Fruit fly (Drosophila melanogaster) whole organism, prepupa: Measurements from ENCODE around the gene CG6345.

Source experiments
- Blimp-1 ChIP-seq: fragments of 200-800 bp; sonication (Bioruptor generic); optimal IDR thresholded peaks from 3 replicates; lab custom pipeline; 2017; ENCODE audit warnings: missing biosample characterization, missing genetic modification characterization, mild to moderate bottlenecking, moderate library complexity, missing genetic modification reagents
- CG10631 ChIP-seq: fragments of 200-800 bp; sonication (Bioruptor generic); optimal IDR thresholded peaks from 2 replicates; lab custom pipeline; 2016; ENCODE audit warnings: missing biosample characterization, missing genetic modification characterization
- CG10669 ChIP-seq: fragments of 200-800 bp; sonication (Bioruptor generic); optimal IDR thresholded peaks from 3 replicates; lab custom pipeline; 2018; ENCODE audit warnings: missing biosample characterization, mild to moderate bottlenecking, missing genetic modification characterization, moderate library complexity
- CG11294 ChIP-seq: fragments of 200-800 bp; sonication (Bioruptor generic); IDR thresholded peaks from 2 replicates; pipeline ENCODE4 v1.3.6; 2022; ENCODE audit warnings: missing biosample characterization, missing genetic modification characterization
- CG11902 ChIP-seq: fragments of 200-800 bp; sonication (Bioruptor generic); optimal IDR thresholded peaks from 3 replicates; lab custom pipeline; 2016; ENCODE audit warnings: missing biosample characterization, missing genetic modification characterization
- CG1621 ChIP-seq: fragments of 200-800 bp; sonication (Bioruptor generic); optimal IDR thresholded peaks from 3 replicates; lab custom pipeline; 2018; ENCODE audit warnings: missing biosample characterization, mild to moderate bottlenecking, missing genetic modification characterization
- CG3032 ChIP-seq: fragments of 200-800 bp; optimal IDR thresholded peaks from 2 replicates; lab custom pipeline; 2019; ENCODE audit warnings: missing biosample characterization, mild to moderate bottlenecking, missing genetic modification characterization, moderate library complexity
- CG34406 ChIP-seq: fragments of 200-800 bp; sonication (Bioruptor generic); optimal IDR thresholded peaks from 3 replicates; lab custom pipeline; 2016; ENCODE audit warnings: missing biosample characterization, missing genetic modification characterization
- CG3919 ChIP-seq: fragments of 200-800 bp; sonication (Bioruptor generic); optimal IDR thresholded peaks from 3 replicates; lab custom pipeline; 2016; ENCODE audit warnings: missing biosample characterization, missing genetic modification characterization
- CG6808 ChIP-seq: fragments of 200-800 bp; sonication (Bioruptor generic); optimal IDR thresholded peaks from 3 replicates; lab custom pipeline; 2017; ENCODE audit warnings: missing biosample characterization, missing genetic modification characterization, mild to moderate bottlenecking, moderate library complexity, missing genetic modification reagents
- CG6854 ChIP-seq: fragments of 200-800 bp; sonication (Bioruptor generic); optimal IDR thresholded peaks from 2 replicates; lab custom pipeline; 2017; ENCODE audit warnings: missing biosample characterization, mild to moderate bottlenecking, missing genetic modification characterization
- CG7368 ChIP-seq: fragments of 200-800 bp; sonication (Bioruptor generic); optimal IDR thresholded peaks from 3 replicates; lab custom pipeline; 2016; ENCODE audit warnings: missing biosample characterization, missing genetic modification characterization
- CG8119 ChIP-seq: fragments of 200-800 bp; sonication (Bioruptor generic); IDR thresholded peaks from 3 replicates; pipeline ENCODE4 v1.3.6; 2022; ENCODE audit warnings: missing biosample characterization, missing genetic modification characterization
- CG8632 ChIP-seq: fragments of 200-800 bp; sonication (Bioruptor generic); optimal IDR thresholded peaks from 3 replicates; lab custom pipeline; 2016; ENCODE audit warnings: missing biosample characterization, missing genetic modification characterization
- CG9139 ChIP-seq: fragments of 200-800 bp; sonication (Bioruptor generic); optimal IDR thresholded peaks from 3 replicates; lab custom pipeline; 2017; ENCODE audit warnings: missing biosample characterization, mild to moderate bottlenecking, missing genetic modification characterization
- Eip75B ChIP-seq: fragments of 200-800 bp; sonication (Bioruptor generic); optimal IDR thresholded peaks from 3 replicates; lab custom pipeline; 2016; ENCODE audit warnings: missing biosample characterization, missing genetic modification characterization
- Eip78C ChIP-seq: fragments of 200-800 bp; sonication (Bioruptor generic); peaks from one replicate; lab custom pipeline; 2016; ENCODE audit warnings: missing biosample characterization, missing genetic modification characterization
- Eip93F ChIP-seq: fragments of 200-800 bp; sonication (Bioruptor generic); optimal IDR thresholded peaks from 2 replicates; lab custom pipeline; 2016; ENCODE audit warnings: missing biosample characterization, mild to moderate bottlenecking, missing genetic modification characterization
- Ets21C ChIP-seq: fragments of 200-800 bp; sonication (Bioruptor generic); optimal IDR thresholded peaks from 3 replicates; lab custom pipeline; 2016; ENCODE audit warnings: missing biosample characterization, missing genetic modification characterization
- Ets96B ChIP-seq: fragments of 200-800 bp; optimal IDR thresholded peaks from 2 replicates; lab custom pipeline; 2019; ENCODE audit warnings: missing biosample characterization, mild to moderate bottlenecking, missing genetic modification characterization, moderate library complexity
- Hr38 ChIP-seq: sonication (Bioruptor generic); optimal IDR thresholded peaks from 2 replicates; lab custom pipeline; 2016; ENCODE audit warnings: missing biosample characterization, missing genetic modification characterization
- Hr4 ChIP-seq: fragments of 200-800 bp; sonication (Bioruptor generic); optimal IDR thresholded peaks from 3 replicates; lab custom pipeline; 2016; ENCODE audit warnings: missing biosample characterization, missing genetic modification characterization
- Sox14 ChIP-seq: fragments of 200-800 bp; sonication (Bioruptor generic); optimal IDR thresholded peaks from 3 replicates; lab custom pipeline; 2016; ENCODE audit warnings: missing biosample characterization, missing genetic modification characterization
- Sox15 ChIP-seq: fragments of 200-800 bp; sonication (Bioruptor generic); optimal IDR thresholded peaks from 3 replicates; lab custom pipeline; 2016; ENCODE audit warnings: missing biosample characterization, missing genetic modification characterization
- acj6 ChIP-seq: fragments of 200-800 bp; sonication (Bioruptor generic); optimal IDR thresholded peaks from 3 replicates; lab custom pipeline; 2016; ENCODE audit warnings: missing biosample characterization, missing genetic modification characterization
- dsx ChIP-seq: fragments of 200-800 bp; optimal IDR thresholded peaks from 3 replicates; lab custom pipeline; 2019; ENCODE audit warnings: missing biosample characterization, mild to moderate bottlenecking, missing genetic modification characterization, moderate library complexity; ENCODE audit not compliant: poor library complexity, severe bottlenecking
- esn ChIP-seq: fragments of 200-800 bp; sonication (Bioruptor generic); optimal IDR thresholded peaks from 2 replicates; lab custom pipeline; 2016; ENCODE audit warnings: missing biosample characterization, mild to moderate bottlenecking, missing genetic modification characterization, moderate library complexity
- fd59A ChIP-seq: fragments of 200-800 bp; sonication (Bioruptor generic); optimal IDR thresholded peaks from 2 replicates; lab custom pipeline; 2017; ENCODE audit warnings: missing biosample characterization, mild to moderate bottlenecking, missing genetic modification characterization, missing genetic modification reagents
- fkh ChIP-seq: fragments of 200-800 bp; sonication (Bioruptor generic); optimal IDR thresholded peaks from 3 replicates; lab custom pipeline; 2017; ENCODE audit warnings: missing biosample characterization, mild to moderate bottlenecking, missing genetic modification characterization, moderate library complexity
- lz ChIP-seq: fragments of 200-800 bp; sonication (Bioruptor generic); optimal IDR thresholded peaks from 3 replicates; lab custom pipeline; 2016; ENCODE audit warnings: missing biosample characterization, missing genetic modification characterization
- net ChIP-seq: fragments of 200-800 bp; sonication (Bioruptor generic); optimal IDR thresholded peaks from 3 replicates; lab custom pipeline; 2016; ENCODE audit warnings: missing biosample characterization, missing genetic modification characterization
- salr ChIP-seq, 2 experiments: fragments of 200-800 bp; sonication (Bioruptor generic); optimal IDR thresholded peaks; 3 replicates each; lab custom pipeline; 2016 to 2018; ENCODE audit warnings: missing biosample characterization in 2 of 2, missing genetic modification characterization in 2 of 2, mild to moderate bottlenecking in 1 of 2
- spab ChIP-seq: fragments of 200-800 bp; sonication (Bioruptor generic); optimal IDR thresholded peaks from 2 replicates; lab custom pipeline; 2017; ENCODE audit warnings: missing biosample characterization, mild to moderate bottlenecking, missing genetic modification characterization, missing genetic modification reagents
- svp ChIP-seq: fragments of 200-800 bp; sonication (Bioruptor generic); peaks from one replicate; lab custom pipeline; 2016; ENCODE audit warnings: missing biosample characterization, missing genetic modification characterization
- vri ChIP-seq: fragments of 200-800 bp; sonication (Bioruptor generic); optimal IDR thresholded peaks from 3 replicates; lab custom pipeline; 2016; ENCODE audit warnings: missing biosample characterization, mild to moderate bottlenecking, missing genetic modification characterization

CG6345 gene

dm6 chr3R:10434489-10434888 lies 18.6 kb upstream of the CG6345 start, which contains the start of gene Cyp12e1:
Gene Cyp12e1, plus strand, starts transcription at chr3R:10434789.
- TF ChIP-seq vri: no peak
- no peak for TF ChIP-seq spab (GFP tag; lab: Kevin White, UChicago)
- no peak for TF ChIP-seq Hr4 (GFP tag; lab: Kevin White, UChicago)
- no peak for TF ChIP-seq CG8119
- TF ChIP-seq CG11294 (GFP tag; lab: Robert Waterston, UW): no peak
- no peak for TF ChIP-seq salr (GFP tag; optimal IDR thresholded peaks at IDR 0.05; lab: Kevin White, UChicago)
- no peak for TF ChIP-seq svp (GFP tag; lab: Kevin White, UChicago)
- TF ChIP-seq CG8632 (GFP tag; lab: Kevin White, UChicago): no peak
- TF ChIP-seq acj6: no peak
- TF ChIP-seq dsx (GFP tag; lab: Kevin White, UChicago): no peak
- no peak for TF ChIP-seq Hr38 (GFP tag; lab: Kevin White, UChicago)
- no peak for TF ChIP-seq CG11902
- TF ChIP-seq CG10669 (GFP tag; lab: Kevin White, UChicago): no peak
- no peak for TF ChIP-seq Ets96B (tag; lab: Kevin White, UChicago)
- TF ChIP-seq lz (GFP tag; lab: Kevin White, UChicago): no peak
- no peak for TF ChIP-seq Sox15 (GFP tag; lab: Kevin White, UChicago)
- TF ChIP-seq CG6854 (GFP tag; lab: Kevin White, UChicago): no peak
- TF ChIP-seq CG9139 (GFP tag; lab: Kevin White, UChicago): no peak
- TF ChIP-seq CG3032 (tag; lab: Kevin White, UChicago): no peak
- TF ChIP-seq Ets21C (GFP tag; lab: Kevin White, UChicago): no peak

- TF ChIP-seq svp (GFP tag; lab: Kevin White, UChicago) (peak; percentile 23), Blimp-1 (GFP tag; lab: Kevin White, UChicago) (no peak)
These were observed 17.6 kb upstream of the CG6345 start for dm6 chr3R:10433408-10433980.

dm6 chr3R:10431089-10431488 lies 15.2 kb upstream of the CG6345 start:
- TF ChIP-seq svp (GFP tag; lab: Kevin White, UChicago): peak; percentile 72
- TF ChIP-seq fkh (GFP tag; lab: Kevin White, UChicago): no peak

dm6 chr3R:10428324-10428723 lies 12.5 kb upstream of the CG6345 start, which contains the start of gene CG46270:
Gene CG46270, minus strand, starts transcription at chr3R:10428424.
- TF ChIP-seq Ets96B (tag; lab: Kevin White, UChicago) (no peak), CG3919 (GFP tag; lab: Kevin White, UChicago) (no peak), Hr4 (GFP tag; lab: Kevin White, UChicago) (no peak), Ets21C (GFP tag; lab: Kevin White, UChicago) (no peak), Hr38 (GFP tag; lab: Kevin White, UChicago) (no peak), Eip78C (GFP tag; lab: Kevin White, UChicago) (no peak), CG6808 (GFP tag; lab: Kevin White, UChicago) (no peak), CG1621 (tag; lab: Kevin White, UChicago) (no peak), Eip75B (GFP tag; lab: Kevin White, UChicago) (no peak), net (GFP tag; lab: Kevin White, UChicago) (no peak)

dm6 chr3R:10421167-10421566 lies 5.3 kb upstream of the CG6345 start:
- TF ChIP-seq acj6: no peak
- TF ChIP-seq svp (GFP tag; lab: Kevin White, UChicago): no peak
- TF ChIP-seq esn (GFP tag; lab: Kevin White, UChicago): no peak
- no peak for TF ChIP-seq lz (GFP tag; lab: Kevin White, UChicago)
- TF ChIP-seq fd59A: no peak
- no peak for TF ChIP-seq salr (GFP tag; optimal IDR thresholded peaks at IDR 0.05; lab: Kevin White, UChicago)
- TF ChIP-seq Sox14: no peak
- no peak for TF ChIP-seq CG10631 (GFP tag; lab: Kevin White, UChicago)
- no peak for TF ChIP-seq CG9139 (GFP tag; lab: Kevin White, UChicago)
- TF ChIP-seq CG34406 (GFP tag; lab: Kevin White, UChicago): no peak
- no peak for TF ChIP-seq Eip93F (GFP tag; lab: Kevin White, UChicago)
- no peak for TF ChIP-seq CG7368 (GFP tag; lab: Kevin White, UChicago)
- TF ChIP-seq fkh (GFP tag; lab: Kevin White, UChicago): no peak
